Fruit fly (Drosophila melanogaster) whole organism, embryonic: ENCODE measurements around the gene CG6465.

Experiments
- Ada2b ChIP-seq: fragments of 200-800 bp; sonication (Bioruptor generic); IDR thresholded peaks from 2 replicates; pipeline ENCODE4 v1.3.6; 2022; ENCODE audit warnings: missing biosample characterization, missing genetic modification characterization
- Aef1 ChIP-seq: fragments of 200-800 bp; sonication (Bioruptor generic); IDR thresholded peaks from 3 replicates; pipeline ENCODE4 v1.3.6; 2022; ENCODE audit warnings: missing biosample characterization, missing genetic modification characterization
- BtbVII ChIP-seq: fragments of 200-800 bp; sonication (Bioruptor generic); optimal IDR thresholded peaks from 3 replicates; lab custom pipeline; 2017; ENCODE audit warnings: missing biosample characterization, mild to moderate bottlenecking, missing genetic modification characterization
- CG10979 ChIP-seq: fragments of 200-800 bp; sonication (Bioruptor generic); optimal IDR thresholded peaks from 2 replicates; lab custom pipeline; 2018; ENCODE audit warnings: missing biosample characterization, mild to moderate bottlenecking, missing genetic modification characterization, moderate library complexity
- CG12071 ChIP-seq: fragments of 200-800 bp; sonication (Bioruptor generic); optimal IDR thresholded peaks from 3 replicates; lab custom pipeline; 2018; ENCODE audit warnings: missing biosample characterization, mild to moderate bottlenecking, missing genetic modification characterization
- CG12219 ChIP-seq: fragments of 200-800 bp; sonication (Bioruptor generic); optimal IDR thresholded peaks from 3 replicates; lab custom pipeline; 2018; ENCODE audit warnings: missing biosample characterization, mild to moderate bottlenecking, missing genetic modification characterization
- CG13775 ChIP-seq: fragments of 200-800 bp; sonication (Bioruptor generic); optimal IDR thresholded peaks from 3 replicates; lab custom pipeline; 2017; ENCODE audit warnings: missing biosample characterization, mild to moderate bottlenecking, missing genetic modification characterization
- CG1602 ChIP-seq: fragments of 200-800 bp; sonication (Bioruptor generic); optimal IDR thresholded peaks from 3 replicates; lab custom pipeline; 2016; ENCODE audit warnings: missing biosample characterization, missing genetic modification characterization
- CG16813 ChIP-seq: fragments of 200-800 bp; sonication (Bioruptor generic); IDR thresholded peaks from 3 replicates; pipeline ENCODE4 v1.3.6; 2022; ENCODE audit warnings: missing biosample characterization, missing genetic modification characterization; ENCODE audit not compliant: partially characterized antibody
- CG16863 ChIP-seq: fragments of 200-800 bp; sonication (Bioruptor generic); optimal IDR thresholded peaks from 3 replicates; lab custom pipeline; 2016; ENCODE audit warnings: missing biosample characterization, missing genetic modification characterization
- CG17829 ChIP-seq: fragments of 200-800 bp; optimal IDR thresholded peaks from 2 replicates; lab custom pipeline; 2019; ENCODE audit warnings: missing biosample characterization, mild to moderate bottlenecking, missing genetic modification characterization, moderate library complexity
- CG18619 ChIP-seq: fragments of 200-800 bp; sonication (Bioruptor generic); optimal IDR thresholded peaks from 3 replicates; lab custom pipeline; 2017; ENCODE audit warnings: missing biosample characterization, mild to moderate bottlenecking, missing genetic modification characterization
- CG3407 ChIP-seq: fragments of 200-800 bp; sonication (Bioruptor generic); optimal IDR thresholded peaks from 2 replicates; lab custom pipeline; 2018; ENCODE audit warnings: missing biosample characterization, mild to moderate bottlenecking, missing genetic modification characterization
- CG3726 ChIP-seq: fragments of 200-800 bp; sonication (Bioruptor generic); IDR thresholded peaks from 3 replicates; pipeline ENCODE4, ENCODE4 v1.3.6; 2022; ENCODE audit warnings: missing biosample characterization, missing genetic modification characterization
- CG4360 ChIP-seq: fragments of 200-800 bp; sonication (Bioruptor generic); IDR thresholded peaks from 2 replicates; pipeline ENCODE4 v1.3.6; 2022; ENCODE audit warnings: missing biosample characterization, missing genetic modification characterization
- CG43689 ChIP-seq: fragments of 200-800 bp; sonication (Bioruptor generic); IDR thresholded peaks from 2 replicates; pipeline ENCODE4 v1.3.6; 2022; ENCODE audit warnings: missing biosample characterization, missing genetic modification characterization
- CG6791 ChIP-seq: fragments of 200-800 bp; sonication (Bioruptor generic); IDR thresholded peaks from 3 replicates; pipeline ENCODE4 v1.3.6; 2022; ENCODE audit warnings: missing biosample characterization, missing genetic modification characterization; ENCODE audit not compliant: partially characterized antibody
- CG8281 ChIP-seq: fragments of 200-800 bp; sonication (Bioruptor generic); optimal IDR thresholded peaks from 2 replicates; lab custom pipeline; 2018; ENCODE audit warnings: missing biosample characterization, mild to moderate bottlenecking, missing genetic modification characterization, moderate library complexity
- CG8359 ChIP-seq: fragments of 200-800 bp; sonication (Bioruptor generic); optimal IDR thresholded peaks from 2 replicates; lab custom pipeline; 2017; ENCODE audit warnings: missing biosample characterization, mild to moderate bottlenecking, missing genetic modification characterization, borderline replicate concordance
- CG8765 ChIP-seq: fragments of 200-800 bp; sonication (Bioruptor generic); IDR thresholded peaks from 2 replicates; pipeline ENCODE4 v1.3.6; 2022; ENCODE audit warnings: missing biosample characterization, missing genetic modification characterization
- CHES-1-like ChIP-seq: fragments of 200-800 bp; sonication (Bioruptor generic); optimal IDR thresholded peaks from 2 replicates; lab custom pipeline; 2016; ENCODE audit warnings: missing biosample characterization, missing genetic modification characterization
- Doc3 ChIP-seq: fragments of 200-800 bp; sonication (Bioruptor generic); IDR thresholded peaks from 3 replicates; pipeline ENCODE4 v1.3.6; 2022; ENCODE audit warnings: missing biosample characterization, missing genetic modification characterization; ENCODE audit not compliant: partially characterized antibody
- HLH54F ChIP-seq: fragments of 200-800 bp; sonication (Bioruptor generic); optimal IDR thresholded peaks from 3 replicates; lab custom pipeline; 2016; ENCODE audit warnings: missing biosample characterization, missing genetic modification characterization
- HLHmδ ChIP-seq: fragments of 200-800 bp; sonication (Bioruptor generic); optimal IDR thresholded peaks from 2 replicates; lab custom pipeline; 2018; ENCODE audit warnings: missing biosample characterization, mild to moderate bottlenecking, missing genetic modification characterization, moderate library complexity
- MESR4 ChIP-seq: fragments of 200-800 bp; sonication (Bioruptor generic); optimal IDR thresholded peaks from 2 replicates; lab custom pipeline; 2018; ENCODE audit warnings: missing biosample characterization, mild to moderate bottlenecking, missing genetic modification characterization, moderate library complexity
- Mrtf ChIP-seq: fragments of 200-800 bp; sonication (Bioruptor generic); IDR thresholded peaks from 3 replicates; pipeline ENCODE4 v1.3.6; 2022; ENCODE audit warnings: missing biosample characterization, missing genetic modification characterization
- Neu2 ChIP-seq: fragments of 200-800 bp; sonication (Bioruptor generic); optimal IDR thresholded peaks from 3 replicates; lab custom pipeline; 2016; ENCODE audit warnings: missing biosample characterization, missing genetic modification characterization, borderline replicate concordance
- Nf-YC ChIP-seq: fragments of 200-800 bp; optimal IDR thresholded peaks from 3 replicates; lab custom pipeline; 2019; ENCODE audit warnings: missing biosample characterization, mild to moderate bottlenecking, missing genetic modification characterization, moderate library complexity
- ara ChIP-seq: fragments of 200-800 bp; sonication (Bioruptor generic); IDR thresholded peaks from 2 replicates; pipeline ENCODE4 v1.3.6; 2022; ENCODE audit warnings: missing biosample characterization, missing genetic modification characterization
- ase ChIP-seq: fragments of 200-800 bp; sonication (Bioruptor generic); IDR thresholded peaks from 3 replicates; pipeline ENCODE4 v1.3.6; 2022; ENCODE audit warnings: missing biosample characterization, missing genetic modification characterization
- btn ChIP-seq: fragments of 200-800 bp; sonication (Bioruptor generic); optimal IDR thresholded peaks from 2 replicates; lab custom pipeline; 2016; ENCODE audit warnings: missing biosample characterization, missing genetic modification characterization
- caup ChIP-seq: fragments of 200-800 bp; sonication (Bioruptor generic); optimal IDR thresholded peaks from 3 replicates; lab custom pipeline; 2017; ENCODE audit warnings: missing biosample characterization, mild to moderate bottlenecking, missing genetic modification characterization, moderate library complexity; ENCODE audit not compliant: severe bottlenecking
- chn ChIP-seq: fragments of 200-800 bp; sonication (Bioruptor generic); optimal IDR thresholded peaks from 2 replicates; lab custom pipeline; 2016; ENCODE audit warnings: missing biosample characterization, missing genetic modification characterization
- dati ChIP-seq: fragments of 200-800 bp; sonication (Bioruptor generic); IDR thresholded peaks from 2 replicates; pipeline ENCODE4 v1.3.6; 2022; ENCODE audit warnings: missing biosample characterization, missing genetic modification characterization
- dmrt99B ChIP-seq: fragments of 200-800 bp; sonication (Bioruptor generic); optimal IDR thresholded peaks from 2 replicates; lab custom pipeline; 2018; ENCODE audit warnings: missing biosample characterization, mild to moderate bottlenecking, missing genetic modification characterization, moderate library complexity
- fd96Cb ChIP-seq: fragments of 200-800 bp; sonication (Bioruptor generic); optimal IDR thresholded peaks from 2 replicates; lab custom pipeline; 2018; ENCODE audit warnings: missing biosample characterization, mild to moderate bottlenecking, missing genetic modification characterization, moderate library complexity
- gce ChIP-seq: fragments of 200-800 bp; sonication (Bioruptor generic); IDR thresholded peaks from 3 replicates; pipeline ENCODE4 v1.3.6; 2022; ENCODE audit warnings: missing biosample characterization, missing genetic modification characterization
- grn ChIP-seq: fragments of 200-800 bp; sonication (Bioruptor generic); optimal IDR thresholded peaks from 3 replicates; lab custom pipeline; 2017; ENCODE audit warnings: missing biosample characterization, missing genetic modification characterization
- gt ChIP-seq: fragments of 200-800 bp; sonication (Bioruptor generic); IDR thresholded peaks from 2 replicates; pipeline ENCODE4 v1.3.6; 2022; ENCODE audit warnings: missing biosample characterization, missing genetic modification characterization
- oc ChIP-seq: fragments of 200-800 bp; sonication (Bioruptor generic); optimal IDR thresholded peaks from 2 replicates; lab custom pipeline; 2018; ENCODE audit warnings: missing biosample characterization, mild to moderate bottlenecking, missing genetic modification characterization, moderate library complexity
- pb ChIP-seq: fragments of 200-800 bp; sonication (Bioruptor generic); optimal IDR thresholded peaks from 3 replicates; lab custom pipeline; 2016; ENCODE audit warnings: missing biosample characterization, missing genetic modification characterization
- repo ChIP-seq: fragments of 200-800 bp; sonication (Bioruptor generic); optimal IDR thresholded peaks from 2 replicates; lab custom pipeline; 2016; ENCODE audit warnings: missing biosample characterization, missing genetic modification characterization
- rib ChIP-seq: fragments of 200-800 bp; sonication (Bioruptor generic); IDR thresholded peaks from 2 replicates; pipeline ENCODE4 v1.3.6; 2022; ENCODE audit warnings: missing biosample characterization, missing genetic modification characterization
- salm ChIP-seq: fragments of 200-800 bp; sonication (Bioruptor generic); optimal IDR thresholded peaks from 2 replicates; lab custom pipeline; 2018; ENCODE audit warnings: missing biosample characterization, mild to moderate bottlenecking, missing genetic modification characterization
- schlank ChIP-seq: fragments of 200-800 bp; sonication (Bioruptor generic); optimal IDR thresholded peaks from 2 replicates; lab custom pipeline; 2018; ENCODE audit warnings: missing biosample characterization, mild to moderate bottlenecking, missing genetic modification characterization
- shn ChIP-seq: fragments of 200-800 bp; sonication (Bioruptor generic); optimal IDR thresholded peaks from 3 replicates; lab custom pipeline; 2016; ENCODE audit warnings: missing biosample characterization, missing genetic modification characterization
- sna ChIP-seq: fragments of 200-800 bp; sonication (Bioruptor generic); IDR thresholded peaks from 2 replicates; pipeline ENCODE4 v1.3.6; 2022; ENCODE audit warnings: missing biosample characterization, missing genetic modification characterization; ENCODE audit not compliant: partially characterized antibody
- tin ChIP-seq: fragments of 200-800 bp; sonication (Bioruptor generic); optimal IDR thresholded peaks from 3 replicates; lab custom pipeline; 2016; ENCODE audit warnings: missing biosample characterization, missing genetic modification characterization
- z ChIP-seq: fragments of 200-800 bp; sonication (Bioruptor generic); IDR thresholded peaks from 3 replicates; pipeline ENCODE4 v1.3.6; 2022; ENCODE audit warnings: missing biosample characterization, missing genetic modification characterization

CG6465 gene

dm6 chr3R:10648556-10649181 lies 28.4 kb downstream of the CG6465 start (continued):
- no peak for TF ChIP-seq repo (GFP tag; lab: Kevin White, UChicago)
- TF ChIP-seq CG3726 (GFP tag; lab: Robert Waterston, UW), result peak; percentile 58; the same call in 1 of the 3 replicates
- no peak for TF ChIP-seq CG8765
- peak; percentile 23 for TF ChIP-seq CG12071 (GFP tag; lab: Kevin White, UChicago)
- TF ChIP-seq CG1602 (GFP tag; lab: Kevin White, UChicago), result peak; percentile 39
- no peak for TF ChIP-seq CG4360 (GFP tag; lab: Robert Waterston, UW)
- TF ChIP-seq CG16813 (GFP tag; lab: Robert Waterston, UW), result no peak
- TF ChIP-seq tin (GFP tag; lab: Kevin White, UChicago), result peak; percentile 43
- TF ChIP-seq grn, result no peak
- TF ChIP-seq CG8281 (tag; lab: Kevin White, UChicago), result no peak
- TF ChIP-seq CHES-1-like (GFP tag; lab: Kevin White, UChicago), result no peak
- TF ChIP-seq Doc3 (GFP tag; lab: Robert Waterston, UW), result no peak
- peak; percentile 55; the same call in 1 of the 3 replicates for TF ChIP-seq Mrtf
- no peak for TF ChIP-seq Neu2 (GFP tag; lab: Kevin White, UChicago)
- no peak for TF ChIP-seq HLH54F (GFP tag; lab: Kevin White, UChicago)
- TF ChIP-seq shn, result peak; percentile 36
- TF ChIP-seq pb (GFP tag; lab: Kevin White, UChicago), result no peak
- no peak for TF ChIP-seq MESR4 (GFP tag; lab: Kevin White, UChicago)
- peak; percentile 27 for TF ChIP-seq btn
- peak; percentile 67; the same call in 2 of the 3 replicates for TF ChIP-seq ase
- peak; percentile 4 for TF ChIP-seq oc (tag; lab: Kevin White, UChicago)
- TF ChIP-seq CG13775 (GFP tag; lab: Kevin White, UChicago), result peak; percentile 34
- TF ChIP-seq CG43689, result peak; percentile 64; the same call in 1 of the 2 replicates
- TF ChIP-seq CG17829, result no peak
- TF ChIP-seq CG3407 (GFP tag; lab: Kevin White, UChicago), result no peak
- peak; percentile 45; the same call in 2 of the 3 replicates for TF ChIP-seq Aef1 (GFP tag; lab: Robert Waterston, UW)
- TF ChIP-seq gt (GFP tag; lab: Robert Waterston, UW), result no peak
- no peak for TF ChIP-seq z
- no peak for TF ChIP-seq salm
- TF ChIP-seq CG6791 (GFP tag; lab: Robert Waterston, UW), result no peak
- TF ChIP-seq caup (GFP tag; lab: Kevin White, UChicago), result no peak
- peak; percentile 15 for TF ChIP-seq BtbVII (GFP tag; lab: Kevin White, UChicago)
- no peak for TF ChIP-seq CG18619 (GFP tag; lab: Kevin White, UChicago)
- TF ChIP-seq dati, result no peak
- TF ChIP-seq fd96Cb, result peak; percentile 55
- TF ChIP-seq CG16863 (GFP tag; lab: Kevin White, UChicago), result peak; percentile 48
- TF ChIP-seq Nf-YC (tag; lab: Kevin White, UChicago), result no peak
- TF ChIP-seq CG12219, result peak; percentile 51
- TF ChIP-seq schlank, result no peak
- no peak for TF ChIP-seq HLHmδ (GFP tag; lab: Kevin White, UChicago)
- TF ChIP-seq rib (GFP tag; lab: Robert Waterston, UW), result no peak
- no peak for TF ChIP-seq ara
- peak; percentile 79 for TF ChIP-seq dmrt99B (tag; lab: Kevin White, UChicago)
- peak; percentile 66 for TF ChIP-seq Ada2b (GFP tag; lab: Robert Waterston, UW)
- peak; percentile 52 for TF ChIP-seq chn (GFP tag; lab: Kevin White, UChicago)
- no peak for TF ChIP-seq gce (GFP tag; lab: Robert Waterston, UW)
- peak; percentile 46 for TF ChIP-seq CG10979 (tag; lab: Kevin White, UChicago)
- TF ChIP-seq CG8359 (GFP tag; lab: Kevin White, UChicago), result peak; percentile 20
- no peak for TF ChIP-seq sna (GFP tag; lab: Robert Waterston, UW)
